Fruit fly (Drosophila melanogaster) whole organism, embryonic: ENCODE results near the gene VhaAC45RP.

ENCODE experiments used
- Aef1 ChIP-seq: fragments of 200-800 bp; sonication (Bioruptor generic); IDR thresholded peaks from 3 replicates; pipeline ENCODE4 v1.3.6; 2022; ENCODE audit warnings: missing biosample characterization, missing genetic modification characterization
- CG10366 ChIP-seq: fragments of 200-800 bp; sonication (Bioruptor generic); IDR thresholded peaks from 2 replicates; pipeline ENCODE4 v1.3.6; 2022; ENCODE audit warnings: missing biosample characterization, missing genetic modification characterization
- CG10565 ChIP-seq: fragments of 200-800 bp; sonication (Bioruptor generic); optimal IDR thresholded peaks from 3 replicates; lab custom pipeline; 2016; ENCODE audit warnings: missing biosample characterization, mild to moderate bottlenecking, missing genetic modification characterization
- CG12942 ChIP-seq: fragments of 200-800 bp; sonication (Bioruptor generic); optimal IDR thresholded peaks from 3 replicates; lab custom pipeline; 2016; ENCODE audit warnings: missing biosample characterization, missing genetic modification characterization
- CG13624 ChIP-seq: fragments of 200-800 bp; sonication (Bioruptor generic); optimal IDR thresholded peaks from 2 replicates; lab custom pipeline; 2016; ENCODE audit warnings: missing biosample characterization, missing genetic modification characterization
- CG16813 ChIP-seq: fragments of 200-800 bp; sonication (Bioruptor generic); IDR thresholded peaks from 3 replicates; pipeline ENCODE4 v1.3.6; 2022; ENCODE audit warnings: missing biosample characterization, missing genetic modification characterization; ENCODE audit not compliant: partially characterized antibody
- CG2120 ChIP-seq: fragments of 200-800 bp; sonication (Bioruptor generic); optimal IDR thresholded peaks from 3 replicates; lab custom pipeline; 2016; ENCODE audit warnings: missing biosample characterization, missing genetic modification characterization
- CG31365 ChIP-seq: fragments of 200-800 bp; sonication (Bioruptor generic); optimal IDR thresholded peaks from 2 replicates; lab custom pipeline; 2018; ENCODE audit warnings: missing biosample characterization, mild to moderate bottlenecking, missing genetic modification characterization
- CG32532 ChIP-seq: fragments of 200-800 bp; sonication (Bioruptor generic); IDR thresholded peaks from 2 replicates; pipeline ENCODE4 v1.3.6; 2022; ENCODE audit warnings: missing biosample characterization, missing genetic modification characterization
- CG3407 ChIP-seq: fragments of 200-800 bp; sonication (Bioruptor generic); optimal IDR thresholded peaks from 2 replicates; lab custom pipeline; 2018; ENCODE audit warnings: missing biosample characterization, mild to moderate bottlenecking, missing genetic modification characterization
- CG3838 ChIP-seq: fragments of 200-800 bp; sonication (Bioruptor generic); optimal IDR thresholded peaks from 3 replicates; lab custom pipeline; 2016; ENCODE audit warnings: missing biosample characterization, missing genetic modification characterization
- CG4328 ChIP-seq: fragments of 200-800 bp; sonication (Bioruptor generic); optimal IDR thresholded peaks from 3 replicates; lab custom pipeline; 2017; ENCODE audit warnings: missing biosample characterization, missing genetic modification reagents, missing genetic modification characterization
- CG4404 ChIP-seq: fragments of 200-800 bp; sonication (Bioruptor generic); IDR thresholded peaks from 2 replicates; pipeline ENCODE4 v1.3.6; 2022; ENCODE audit warnings: missing biosample characterization, missing genetic modification characterization
- CG4617 ChIP-seq: fragments of 200-800 bp; sonication (Bioruptor generic); optimal IDR thresholded peaks from 3 replicates; lab custom pipeline; 2016; ENCODE audit warnings: missing biosample characterization, missing genetic modification characterization, borderline replicate concordance
- CG4820 ChIP-seq: fragments of 200-800 bp; sonication (Bioruptor generic); optimal IDR thresholded peaks from 3 replicates; lab custom pipeline; 2016; ENCODE audit warnings: missing biosample characterization, missing genetic modification characterization
- Dref ChIP-seq: fragments of 200-800 bp; sonication (Bioruptor generic); IDR thresholded peaks from 2 replicates; pipeline ENCODE4 v1.3.6; 2022; ENCODE audit warnings: missing biosample characterization, missing genetic modification characterization
- Drgx ChIP-seq: fragments of 200-800 bp; sonication (Bioruptor generic); IDR thresholded peaks from 2 replicates; pipeline ENCODE4 v1.3.6; 2022; ENCODE audit warnings: missing biosample characterization, missing genetic modification characterization
- Gug ChIP-seq: fragments of 200-800 bp; sonication (Bioruptor generic); IDR thresholded peaks from 4 replicates; pipeline ENCODE4 v1.3.6; 2022; ENCODE audit warnings: missing biosample characterization, missing genetic modification characterization
- HLH4C ChIP-seq: fragments of 200-800 bp; sonication (Bioruptor generic); IDR thresholded peaks from 3 replicates; pipeline ENCODE4 v1.3.6; 2022; ENCODE audit warnings: missing biosample characterization, missing genetic modification characterization; ENCODE audit not compliant: partially characterized antibody
- HLH54F ChIP-seq: fragments of 200-800 bp; sonication (Bioruptor generic); optimal IDR thresholded peaks from 3 replicates; lab custom pipeline; 2016; ENCODE audit warnings: missing biosample characterization, missing genetic modification characterization
- HmgZ ChIP-seq: fragments of 200-800 bp; sonication (Bioruptor generic); optimal IDR thresholded peaks from 2 replicates; lab custom pipeline; 2018; ENCODE audit warnings: missing biosample characterization, mild to moderate bottlenecking, missing genetic modification characterization
- Hmr ChIP-seq: fragments of 200-800 bp; sonication (Bioruptor generic); optimal IDR thresholded peaks from 3 replicates; lab custom pipeline; 2017; ENCODE audit warnings: mild to moderate bottlenecking, missing biosample characterization, missing genetic modification reagents, missing genetic modification characterization
- Oaz ChIP-seq: fragments of 200-800 bp; sonication (Bioruptor generic); IDR thresholded peaks from 2 replicates; pipeline ENCODE4 v1.3.6; 2022; ENCODE audit warnings: missing biosample characterization, missing genetic modification characterization
- Scr ChIP-seq: fragments of 200-800 bp; sonication (Bioruptor generic); IDR thresholded peaks from 2 replicates; pipeline ENCODE4 v1.3.6; 2022; ENCODE audit warnings: missing biosample characterization, missing genetic modification characterization; ENCODE audit not compliant: partially characterized antibody
- Sry-δ ChIP-seq: fragments of 200-800 bp; sonication (Bioruptor generic); optimal IDR thresholded peaks from 2 replicates; lab custom pipeline; 2016; ENCODE audit warnings: missing biosample characterization, missing genetic modification characterization
- Ssrp ChIP-seq: fragments of 200-800 bp; sonication (Bioruptor generic); optimal IDR thresholded peaks from 2 replicates; lab custom pipeline; 2018; ENCODE audit warnings: missing biosample characterization, mild to moderate bottlenecking, missing genetic modification characterization, moderate library complexity
- ato ChIP-seq: fragments of 200-800 bp; sonication (Bioruptor generic); IDR thresholded peaks from 2 replicates; pipeline ENCODE4 v1.3.6; 2022; ENCODE audit warnings: missing biosample characterization, missing genetic modification characterization; ENCODE audit not compliant: partially characterized antibody
- br ChIP-seq: fragments of >200 bp; optimal IDR thresholded peaks from 2 replicates; lab custom pipeline; 2017
- caup ChIP-seq: fragments of 200-800 bp; sonication (Bioruptor generic); optimal IDR thresholded peaks from 3 replicates; lab custom pipeline; 2017; ENCODE audit warnings: missing biosample characterization, mild to moderate bottlenecking, missing genetic modification characterization, moderate library complexity; ENCODE audit not compliant: severe bottlenecking
- corto ChIP-seq: fragments of 200-800 bp; sonication (Bioruptor generic); optimal IDR thresholded peaks from 2 replicates; lab custom pipeline; 2016; ENCODE audit warnings: missing biosample characterization, mild to moderate bottlenecking, missing genetic modification characterization, moderate library complexity
- fd102C ChIP-seq: fragments of 200-800 bp; sonication (Bioruptor generic); optimal IDR thresholded peaks from 2 replicates; lab custom pipeline; 2018; ENCODE audit warnings: missing biosample characterization, mild to moderate bottlenecking, missing genetic modification characterization, moderate library complexity
- hb ChIP-seq: fragments of 200-800 bp; sonication (Bioruptor generic); IDR thresholded peaks from 3 replicates; pipeline ENCODE4 v1.3.6; 2022; ENCODE audit warnings: missing biosample characterization, missing genetic modification characterization; ENCODE audit not compliant: partially characterized antibody
- her ChIP-seq: fragments of 200-800 bp; sonication (Bioruptor generic); optimal IDR thresholded peaks from 2 replicates; lab custom pipeline; 2016; ENCODE audit warnings: missing biosample characterization, missing genetic modification characterization
- hkb ChIP-seq, 2 experiments: fragments of 200-800 bp in 1 of 2; fragments of >200 bp in 1 of 2; sonication (Bioruptor generic) in 1 of 2; IDR thresholded peaks in 1 of 2; optimal IDR thresholded peaks in 1 of 2; 2 replicates each; pipeline versions ENCODE4 v1.3.6 to Lab custom; 2017 to 2022; ENCODE audit warnings: missing biosample characterization in 1 of 2, missing genetic modification characterization in 1 of 2
- lab ChIP-seq: fragments of 200-800 bp; sonication (Bioruptor generic); optimal IDR thresholded peaks from 3 replicates; lab custom pipeline; 2017; ENCODE audit warnings: missing biosample characterization, missing genetic modification characterization, mild to moderate bottlenecking, moderate library complexity, missing genetic modification reagents
- lov ChIP-seq, 2 experiments: fragments of 200-800 bp in 1 of 2; fragments of >200 bp in 1 of 2; sonication (Bioruptor generic) in 1 of 2; IDR thresholded peaks in 1 of 2; optimal IDR thresholded peaks in 1 of 2; 2 replicates in 1 of 2; 3 replicates in 1 of 2; pipeline versions ENCODE4 v1.3.6 to Lab custom; 2017 to 2022; ENCODE audit warnings: missing biosample characterization in 1 of 2, missing genetic modification characterization in 1 of 2
- phol ChIP-seq: fragments of 200-800 bp; sonication (Bioruptor generic); optimal IDR thresholded peaks from 3 replicates; lab custom pipeline; 2018; ENCODE audit warnings: missing biosample characterization, mild to moderate bottlenecking, missing genetic modification characterization, moderate library complexity
- pita ChIP-seq: fragments of 200-800 bp; sonication (Bioruptor generic); optimal IDR thresholded peaks from 2 replicates; lab custom pipeline; 2017; ENCODE audit warnings: missing biosample characterization, mild to moderate bottlenecking, missing genetic modification characterization
- pros ChIP-seq: fragments of 200-800 bp; sonication (Bioruptor generic); optimal IDR thresholded peaks from 3 replicates; lab custom pipeline; 2019; ENCODE audit warnings: missing biosample characterization, mild to moderate bottlenecking, missing genetic modification characterization, moderate library complexity
- ranshi ChIP-seq: fragments of 200-800 bp; sonication (Bioruptor generic); IDR thresholded peaks from 2 replicates; pipeline ENCODE4 v1.3.6; 2022; ENCODE audit warnings: missing biosample characterization, missing genetic modification characterization
- rib ChIP-seq: fragments of 200-800 bp; sonication (Bioruptor generic); IDR thresholded peaks from 2 replicates; pipeline ENCODE4 v1.3.6; 2022; ENCODE audit warnings: missing biosample characterization, missing genetic modification characterization
- tna ChIP-seq: fragments of 200-800 bp; sonication (Bioruptor generic); IDR thresholded peaks from 2 replicates; pipeline ENCODE4 v1.3.6; 2022; ENCODE audit warnings: missing biosample characterization, missing genetic modification characterization; ENCODE audit not compliant: partially characterized antibody
- trh ChIP-seq: fragments of 200-800 bp; sonication (Bioruptor generic); optimal IDR thresholded peaks from 2 replicates; lab custom pipeline; 2016; ENCODE audit warnings: missing biosample characterization, missing genetic modification characterization
- zfh2 ChIP-seq: fragments of 200-800 bp; sonication (Bioruptor generic); optimal IDR thresholded peaks from 2 replicates; lab custom pipeline; 2016; ENCODE audit warnings: missing biosample characterization, missing genetic modification characterization

VhaAC45RP gene

dm6 chr3R:30166159-30166784 is at the start of gene VhaAC45RP (continued):
- peak; percentile 26 for TF ChIP-seq pros

DNA sequence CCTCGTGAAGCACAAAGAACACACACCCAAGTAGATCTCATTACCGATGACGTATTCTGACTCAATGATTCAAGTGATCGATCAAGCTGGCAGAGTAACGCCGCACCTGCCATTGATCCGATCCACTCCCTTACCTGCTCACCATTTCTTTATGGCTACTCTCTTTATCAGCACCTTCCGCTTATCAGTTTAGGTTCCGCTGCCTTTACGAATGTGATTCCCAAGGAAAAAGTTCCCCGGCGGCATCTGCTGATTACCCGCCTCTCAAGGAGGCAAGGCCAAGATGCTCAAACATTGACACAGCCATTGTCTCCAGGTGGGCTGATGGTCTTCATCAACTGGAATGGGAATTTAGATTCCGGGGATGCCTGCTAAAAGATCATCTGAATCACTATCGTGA is 48.8 kb upstream of the VhaAC45RP start:
- TF ChIP-seq CG10565 (GFP tag; lab: Kevin White, UChicago) (no peak), hkb (optimal IDR thresholded peaks at IDR 0.05; lab: Kevin White, UChicago) (no peak), hkb (GFP tag; IDR thresholded peaks at IDR 0.05; lab: Robert Waterston, UW) (no peak), pita (GFP tag; lab: Kevin White, UChicago) (no peak), HmgZ (no peak), ranshi (GFP tag; lab: Robert Waterston, UW) (no peak), hb (0 out of 3 replicates have a peak, but pooled peaks have one; percentile 9), rib (GFP tag; lab: Robert Waterston, UW) (no peak), Dref (no peak), lab (peak; percentile 29), Hmr (no peak), Scr (no peak), CG16813 (GFP tag; lab: Robert Waterston, UW) (no peak), Drgx (GFP tag; lab: Robert Waterston, UW) (no peak), Ssrp (tag; lab: Kevin White, UChicago) (no peak), corto (GFP tag; lab: Kevin White, UChicago) (no peak), br (no peak)

- TF ChIP-seq Gug (GFP tag; lab: Robert Waterston, UW) = no peak
- TF ChIP-seq her (GFP tag; lab: Kevin White, UChicago) = no peak
- no peak for TF ChIP-seq CG4617 (GFP tag; lab: Kevin White, UChicago)
- no peak for TF ChIP-seq CG10366 (GFP tag; lab: Robert Waterston, UW)
- TF ChIP-seq CG31365 = no peak
- no peak for TF ChIP-seq CG3407
- no peak for TF ChIP-seq trh (GFP tag; lab: Kevin White, UChicago)
- TF ChIP-seq Sry-δ (GFP tag; lab: Kevin White, UChicago) = no peak
- no peak for TF ChIP-seq caup
- TF ChIP-seq CG13624 (GFP tag; lab: Kevin White, UChicago) = no peak
- TF ChIP-seq tna (GFP tag; lab: Robert Waterston, UW) = no peak
- TF ChIP-seq Oaz = no peak
- no peak for TF ChIP-seq CG3838 (GFP tag; lab: Kevin White, UChicago)
- TF ChIP-seq CG2120 = no peak
- no peak for TF ChIP-seq Dref
- no peak for TF ChIP-seq Drgx (GFP tag; lab: Robert Waterston, UW)
- no peak for TF ChIP-seq HLH54F (GFP tag; lab: Kevin White, UChicago)
- no peak for TF ChIP-seq HLH4C (GFP tag; lab: Robert Waterston, UW)
- no peak for TF ChIP-seq zfh2 (GFP tag; lab: Kevin White, UChicago)
- TF ChIP-seq Aef1 (GFP tag; lab: Robert Waterston, UW) = no peak
These were observed 47.5 kb upstream of the VhaAC45RP start, which contains the start of gene CecB for dm6 chr3R:30213697-30214096. Gene CecB (minus strand): TSS chr3R:30213797.

DNA sequence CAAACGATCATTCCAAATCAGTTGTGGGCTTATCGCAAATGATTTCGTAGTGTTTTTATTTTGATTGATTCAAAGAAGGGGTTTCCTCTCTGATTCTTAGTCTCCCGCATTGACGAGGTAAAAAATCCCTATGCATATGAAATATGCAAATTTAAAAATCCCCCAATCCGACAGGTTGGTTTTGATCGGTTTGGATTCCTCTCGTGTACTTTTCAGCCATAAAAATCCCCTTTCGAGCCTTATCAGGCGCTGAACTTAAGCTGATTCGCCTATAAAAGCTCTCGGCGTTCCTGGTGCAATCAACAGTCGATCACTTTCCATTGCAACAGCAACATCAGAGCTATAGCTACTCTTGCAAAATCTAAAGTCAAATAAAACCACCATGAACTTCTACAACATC is 45.6 kb upstream of the VhaAC45RP start, which contains the start of gene CecA2:
CecA2 (plus strand) TSS at position 301 of the 400 bp plus-strand sequence.
- TF ChIP-seq CG4328 (GFP tag; lab: Kevin White, UChicago) (no peak), fd102C (no peak), CG4820 (no peak), CG12942 (GFP tag; lab: Kevin White, UChicago) (no peak), ato (no peak), CG4404 (no peak), CG32532 (GFP tag; lab: Robert Waterston, UW) (no peak), lov (optimal IDR thresholded peaks at IDR 0.05; lab: Kevin White, UChicago) (no peak), lov (GFP tag; IDR thresholded peaks at IDR 0.05; lab: Robert Waterston, UW) (0 out of 3 replicates have a peak, but pooled peaks have one; percentile 10), phol (tag; lab: Kevin White, UChicago) (no peak)
